Worm (Caenorhabditis elegans): ENCODE results near the gene mrps-31.

Gene mrps-31

DNA sequence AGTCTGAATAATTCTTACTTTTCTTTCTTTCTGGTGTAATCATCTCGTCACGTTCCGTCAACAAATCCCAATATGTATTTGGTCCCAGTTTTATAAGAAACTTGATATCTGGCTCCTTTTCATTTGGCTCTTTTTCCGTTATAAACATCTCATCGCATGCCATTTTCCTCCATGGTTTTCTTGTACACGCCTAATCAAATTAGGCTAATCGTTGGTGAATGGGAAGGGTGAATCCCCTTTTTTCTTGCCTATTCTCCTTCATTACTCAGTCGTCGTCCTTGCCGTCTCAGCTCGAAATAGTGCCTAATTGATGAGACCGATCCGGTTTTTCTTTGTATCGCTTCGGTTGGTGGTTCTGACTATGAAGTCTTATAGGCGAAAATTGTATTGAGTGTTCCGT is 4.0 kb upstream of the mrps-31 start:
- TF ChIP-seq drap-1 (GFP tag; optimal IDR thresholded peaks at IDR 0.05), result no peak
- TF ChIP-seq sptf-1 (tag; optimal IDR thresholded peaks at IDR 0.05), result no peak
- TF ChIP-seq unc-39 (tag; optimal IDR thresholded peaks at IDR 0.05), result no peak
- peak; percentile 66 for TF ChIP-seq ces-1 (GFP tag; optimal IDR thresholded peaks at IDR 0.05)
- TF ChIP-seq hlh-1 (tag; optimal IDR thresholded peaks at IDR 0.05), result no peak

DNA sequence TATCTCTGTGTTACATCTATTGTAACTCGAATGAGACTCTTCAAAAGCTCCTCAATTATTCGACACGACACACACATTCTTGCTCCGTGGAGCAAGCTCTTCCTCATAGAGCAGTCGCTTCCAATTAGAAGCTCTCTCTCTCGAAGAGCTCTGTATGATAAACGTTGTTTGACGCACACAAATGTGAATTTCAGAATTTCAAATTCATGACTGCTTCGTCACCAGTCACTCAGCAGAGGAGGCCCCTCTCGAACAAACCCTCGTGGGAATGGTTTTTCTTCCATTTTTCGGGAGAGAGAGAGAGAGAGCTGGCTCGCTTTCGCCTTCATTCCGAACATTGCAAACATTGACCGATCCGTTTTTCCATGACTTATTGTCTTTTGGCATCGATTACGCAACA is 2.2 kb upstream of the mrps-31 start:
- TF ChIP-seq elt-3 (tag; optimal IDR thresholded peaks at IDR 0.05) (no peak), mep-1 (tag; optimal IDR thresholded peaks at IDR 0.05) (no peak), pha-4 (tag; optimal IDR thresholded peaks at IDR 0.05) (no peak), mls-2 (tag; optimal IDR thresholded peaks at IDR 0.05) (no peak), ceh-43 (GFP tag; optimal IDR thresholded peaks at IDR 0.05) (no peak), sptf-1 (tag; optimal IDR thresholded peaks at IDR 0.05) (no peak), nhr-2 (tag; optimal IDR thresholded peaks at IDR 0.05) (no peak), hlh-1 (tag; optimal IDR thresholded peaks at IDR 0.05) (no peak), lsy-2 (tag; optimal IDR thresholded peaks at IDR 0.05) (no peak), unc-120 (tag; optimal IDR thresholded peaks at IDR 0.05; ENCODE audit: poor library complexity, severe bottlenecking) (no peak), elt-1 (tag; optimal IDR thresholded peaks at IDR 0.05; ENCODE audit: borderline replicate concordance, insufficient read depth) (no peak), M03D4.4 (tag; optimal IDR thresholded peaks at IDR 0.05) (no peak), drap-1 (GFP tag; optimal IDR thresholded peaks at IDR 0.05) (no peak), snpc-4 (tag; optimal IDR thresholded peaks at IDR 0.05) (no peak), ces-1 (GFP tag; optimal IDR thresholded peaks at IDR 0.05) (no peak), tbx-8 (GFP tag; optimal IDR thresholded peaks at IDR 0.05) (no peak), zip-8 (tag; optimal IDR thresholded peaks at IDR 0.05) (no peak)

DNA sequence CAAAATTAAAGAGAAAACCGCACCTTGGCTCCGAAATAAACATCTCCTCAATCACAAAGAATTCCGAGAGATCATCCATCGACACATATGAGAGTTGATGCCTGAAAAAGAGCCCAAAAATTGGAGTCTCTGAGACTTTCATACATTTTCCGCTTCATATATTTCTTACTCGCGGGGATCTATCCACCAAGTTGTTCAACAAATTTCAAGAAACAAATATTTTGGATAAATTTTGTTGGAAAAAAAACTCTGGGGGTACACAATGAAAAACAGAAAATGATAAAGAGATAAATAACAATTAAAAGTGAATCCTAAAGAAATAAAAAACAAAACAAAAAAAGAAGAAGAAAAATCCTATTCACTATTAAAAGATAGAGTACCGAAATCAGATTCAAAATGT is 3.1 kb downstream of the mrps-31 start, which contains the start of gene sel-8:
TSS of gene sel-8 (minus strand) at position 101 of the 400 bp plus-strand sequence.
- no peak for TF ChIP-seq unc-39 (tag; optimal IDR thresholded peaks at IDR 0.05)
- TF ChIP-seq hlh-1 (tag; optimal IDR thresholded peaks at IDR 0.05), result no peak
- no peak for TF ChIP-seq snpc-4 (tag; optimal IDR thresholded peaks at IDR 0.05)
- no peak for TF ChIP-seq unc-120 (tag; optimal IDR thresholded peaks at IDR 0.05; ENCODE audit: poor library complexity, severe bottlenecking)
- TF ChIP-seq unc-62 (GFP tag; optimal IDR thresholded peaks at IDR 0.05), result no peak
- TF ChIP-seq ces-1 (GFP tag; optimal IDR thresholded peaks at IDR 0.05), result no peak
- TF ChIP-seq nhr-237 (tag; optimal IDR thresholded peaks at IDR 0.05), result no peak
- TF ChIP-seq lin-32 (GFP tag; optimal IDR thresholded peaks at IDR 0.05), result no peak
- TF ChIP-seq elt-3 (tag; optimal IDR thresholded peaks at IDR 0.05), result no peak
- TF ChIP-seq drap-1 (GFP tag; optimal IDR thresholded peaks at IDR 0.05), result no peak

DNA sequence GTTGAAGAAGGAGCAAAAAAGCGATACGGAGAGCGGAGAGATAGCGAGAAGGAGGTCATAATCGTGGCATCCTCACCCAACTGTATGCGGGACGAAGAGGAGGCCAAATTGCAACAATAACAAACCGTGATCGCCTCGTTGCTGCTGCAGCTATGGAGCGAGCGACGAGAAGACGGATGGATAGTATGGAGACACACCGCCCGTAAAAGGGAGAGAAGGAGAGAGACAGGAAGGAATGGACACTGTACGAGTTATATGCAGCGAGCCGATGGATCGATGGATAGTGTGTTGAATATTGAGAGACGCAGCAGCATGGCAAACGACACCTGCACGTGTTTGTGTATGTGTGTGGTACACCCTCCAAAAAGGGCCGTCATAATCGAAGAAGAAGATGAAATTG is 6.4 kb downstream of the mrps-31 start:
- no peak for TF ChIP-seq nhr-237 (tag; optimal IDR thresholded peaks at IDR 0.05)
- no peak for TF ChIP-seq lsy-2 (tag; optimal IDR thresholded peaks at IDR 0.05)
- no peak for TF ChIP-seq tbx-8 (GFP tag; optimal IDR thresholded peaks at IDR 0.05)
- no peak for TF ChIP-seq zip-8 (tag; optimal IDR thresholded peaks at IDR 0.05)
- no peak for TF ChIP-seq unc-120 (tag; optimal IDR thresholded peaks at IDR 0.05; ENCODE audit: poor library complexity, severe bottlenecking)
- no peak for TF ChIP-seq ces-1 (GFP tag; optimal IDR thresholded peaks at IDR 0.05)
- TF ChIP-seq nhr-76 (tag; optimal IDR thresholded peaks at IDR 0.05), result no peak
- TF ChIP-seq elt-1 (tag; optimal IDR thresholded peaks at IDR 0.05; ENCODE audit: borderline replicate concordance, insufficient read depth), result no peak
- TF ChIP-seq nhr-28 (tag; optimal IDR thresholded peaks at IDR 0.05), result no peak
- no peak for TF ChIP-seq drap-1 (GFP tag; optimal IDR thresholded peaks at IDR 0.05)
- TF ChIP-seq elt-3 (tag; optimal IDR thresholded peaks at IDR 0.05), result no peak
- TF ChIP-seq pha-4 (tag; optimal IDR thresholded peaks at IDR 0.05), result no peak
- TF ChIP-seq mep-1 (tag; optimal IDR thresholded peaks at IDR 0.05), result no peak
- TF ChIP-seq lin-13 (tag; optimal IDR thresholded peaks at IDR 0.05), result no peak
- TF ChIP-seq ztf-11 (tag; optimal IDR thresholded peaks at IDR 0.05), result no peak
- no peak for TF ChIP-seq mls-2 (tag; optimal IDR thresholded peaks at IDR 0.05)
- no peak for TF ChIP-seq sptf-1 (tag; optimal IDR thresholded peaks at IDR 0.05)
- peak; percentile 1 for TF ChIP-seq M03D4.4 (tag; optimal IDR thresholded peaks at IDR 0.05)
- TF ChIP-seq flh-1 (GFP tag; optimal IDR thresholded peaks at IDR 0.05), result no peak
- peak; percentile 4 for TF ChIP-seq sem-2 (GFP tag; optimal IDR thresholded peaks at IDR 0.05)
- TF ChIP-seq ham-2 (GFP tag; optimal IDR thresholded peaks at IDR 0.05), result peak; percentile 89
- TF ChIP-seq ceh-39 (tag; optimal IDR thresholded peaks at IDR 0.05), result no peak
- TF ChIP-seq nhr-2 (tag; optimal IDR thresholded peaks at IDR 0.05), result peak; percentile 72
- peak; percentile 55 for TF ChIP-seq lin-32 (GFP tag; optimal IDR thresholded peaks at IDR 0.05)
- TF ChIP-seq cnd-1 (tag; optimal IDR thresholded peaks at IDR 0.05), result peak; percentile 20
- TF ChIP-seq bed-3 (GFP tag; optimal IDR thresholded peaks at IDR 0.05), result no peak
- no peak for TF ChIP-seq unc-62 (GFP tag; optimal IDR thresholded peaks at IDR 0.05)
- TF ChIP-seq ceh-43 (GFP tag; optimal IDR thresholded peaks at IDR 0.05), result no peak
- no peak for TF ChIP-seq mab-5 (tag; optimal IDR thresholded peaks at IDR 0.05)
- TF ChIP-seq ceh-83 (GFP tag; optimal IDR thresholded peaks at IDR 0.05), result no peak
- TF ChIP-seq blmp-1 (tag; optimal IDR thresholded peaks at IDR 0.05), result no peak
- no peak for TF ChIP-seq nhr-12 (tag; optimal IDR thresholded peaks at IDR 0.05)
- TF ChIP-seq hlh-1 (tag; optimal IDR thresholded peaks at IDR 0.05), result peak; percentile 10
- TF ChIP-seq snpc-4 (tag; optimal IDR thresholded peaks at IDR 0.05), result no peak
- no peak for TF ChIP-seq unc-39 (tag; optimal IDR thresholded peaks at IDR 0.05)
